Fruit fly (Drosophila melanogaster): ENCODE data around the gene t-cup.

t-cup gene

dm6 chr2L:12529029-12529948, 32.2 kb upstream of the t-cup start (continued):
- TF ChIP-seq Aef1 (GFP tag; IDR thresholded peaks at IDR 0.05) (peak; percentile 94), CG3838 (GFP tag; optimal IDR thresholded peaks at IDR 0.05) (peak; percentile 52), ind (GFP tag; optimal IDR thresholded peaks at IDR 0.05) (peak; percentile 35), zen (tag; optimal IDR thresholded peaks at IDR 0.05) (no peak), CG17385 (GFP tag; optimal IDR thresholded peaks at IDR 0.05) (peak; percentile 9), C15 (GFP tag; IDR thresholded peaks at IDR 0.05) (no peak), Lhr (GFP tag; optimal IDR thresholded peaks at IDR 0.05) (no peak), CG2129 (GFP tag; IDR thresholded peaks at IDR 0.05; ENCODE audit: partially characterized antibody) (no peak; the same call in 1 of the 2 replicates), Doc2 (GFP tag; IDR thresholded peaks at IDR 0.05) (no peak), Mrtf (GFP tag; IDR thresholded peaks at IDR 0.05) (peak; percentile 51; the same call in 1 of the 3 replicates), CG11093 (GFP tag; IDR thresholded peaks at IDR 0.05) (no peak), E2f2 (GFP tag; IDR thresholded peaks at IDR 0.05) (no peak), NK7.1 (GFP tag; optimal IDR thresholded peaks at IDR 0.05) (no peak), sens (GFP tag) (peak; percentile 50), Mad (GFP tag; optimal IDR thresholded peaks at IDR 0.05) (no peak), sens-2 (GFP tag; IDR thresholded peaks at IDR 0.05) (no peak), CG18619 (GFP tag; optimal IDR thresholded peaks at IDR 0.05) (peak; percentile 36), Usf (GFP tag; optimal IDR thresholded peaks at IDR 0.05) (no peak), ERR (GFP tag; optimal IDR thresholded peaks at IDR 0.05) (peak; percentile 16), Nf-YC (tag; optimal IDR thresholded peaks at IDR 0.05) (peak; percentile 17), danr (GFP tag; IDR thresholded peaks at IDR 0.05) (no peak), hth (optimal IDR thresholded peaks at IDR 0.05) (no peak), caup (GFP tag; optimal IDR thresholded peaks at IDR 0.05; ENCODE audit: severe bottlenecking) (peak; percentile 19), pum (GFP tag; optimal IDR thresholded peaks at IDR 0.05) (no peak), gcm (GFP tag; optimal IDR thresholded peaks at IDR 0.05) (no peak), CG16779 (GFP tag; IDR thresholded peaks at IDR 0.05) (no peak), al (GFP tag; IDR thresholded peaks at IDR 0.05) (peak; percentile 45; the same call in 1 of the 2 replicates), eve (GFP tag; optimal IDR thresholded peaks at IDR 0.05) (peak in 1 of 2 experiments; percentile 68), Nf-YA (GFP tag; IDR thresholded peaks at IDR 0.05) (no peak), corto (GFP tag; optimal IDR thresholded peaks at IDR 0.05) (no peak), CG7786 (GFP tag; optimal IDR thresholded peaks at IDR 0.05) (no peak), CG13296 (GFP tag; optimal IDR thresholded peaks at IDR 0.05) (peak; percentile 33), CG5245 (GFP tag; optimal IDR thresholded peaks at IDR 0.05) (no peak), CG7963 (GFP tag; IDR thresholded peaks at IDR 0.05; ENCODE audit: partially characterized antibody) (no peak), en (GFP tag; optimal IDR thresholded peaks at IDR 0.05) (no peak), repo (GFP tag; optimal IDR thresholded peaks at IDR 0.05) (peak; percentile 10), CG5953 (GFP tag; IDR thresholded peaks at IDR 0.05) (peak; percentile 33; the same call in 1 of the 2 replicates), CG13775 (GFP tag; optimal IDR thresholded peaks at IDR 0.05) (peak; percentile 10), croc (GFP tag; conservative IDR thresholded peaks at IDR 0.05) (no peak), CG16813 (GFP tag; IDR thresholded peaks at IDR 0.05; ENCODE audit: partially characterized antibody) (no peak), her (GFP tag; optimal IDR thresholded peaks at IDR 0.05) (no peak), CG13894 (tag; optimal IDR thresholded peaks at IDR 0.05) (peak; percentile 50), Sox100B (GFP tag; optimal IDR thresholded peaks at IDR 0.05) (peak; percentile 23), gsb-n (tag; optimal IDR thresholded peaks at IDR 0.05) (no peak), chinmo (GFP tag; IDR thresholded peaks at IDR 0.05; ENCODE audit: partially characterized antibody) (peak; percentile 100), CrebB (tag; optimal IDR thresholded peaks at IDR 0.05) (peak; percentile 72), CG4328 (GFP tag; optimal IDR thresholded peaks at IDR 0.05) (no peak), pfk (GFP tag; optimal IDR thresholded peaks at IDR 0.05) (peak; percentile 17), CG6791 (GFP tag; IDR thresholded peaks at IDR 0.05; ENCODE audit: partially characterized antibody) (no peak)
